Worm (Caenorhabditis elegans): ENCODE data around the gene drh-1.

- no peak for TF ChIP-seq nhr-76 (tag; optimal IDR thresholded peaks at IDR 0.05)
- no peak for TF ChIP-seq nhr-11 (tag; optimal IDR thresholded peaks at IDR 0.05)
- no peak for TF ChIP-seq fos-1 (tag; optimal IDR thresholded peaks at IDR 0.05)
- no peak for TF ChIP-seq nhr-77 (tag; optimal IDR thresholded peaks at IDR 0.05)
- TF ChIP-seq nhr-237 (tag; optimal IDR thresholded peaks at IDR 0.05): no peak
- no peak for TF ChIP-seq ztf-4 (tag; optimal IDR thresholded peaks at IDR 0.05)
- TF ChIP-seq sea-2 (GFP tag; optimal IDR thresholded peaks at IDR 0.05): no peak
- no peak for TF ChIP-seq ceh-28 (tag; optimal IDR thresholded peaks at IDR 0.05)
- TF ChIP-seq nhr-23 (tag; optimal IDR thresholded peaks at IDR 0.05): no peak
- TF ChIP-seq egl-27 (tag; optimal IDR thresholded peaks at IDR 0.05): no peak
- no peak for TF ChIP-seq aly-2 (tag; optimal IDR thresholded peaks at IDR 0.05)
Observed at ce11 chrIV:6595912-6596311, 17.2 kb downstream of the drh-1 start, which contains the start of gene F38A5.22.
